Worm (Caenorhabditis elegans): ENCODE data around the gene abcf-3.

DNA sequence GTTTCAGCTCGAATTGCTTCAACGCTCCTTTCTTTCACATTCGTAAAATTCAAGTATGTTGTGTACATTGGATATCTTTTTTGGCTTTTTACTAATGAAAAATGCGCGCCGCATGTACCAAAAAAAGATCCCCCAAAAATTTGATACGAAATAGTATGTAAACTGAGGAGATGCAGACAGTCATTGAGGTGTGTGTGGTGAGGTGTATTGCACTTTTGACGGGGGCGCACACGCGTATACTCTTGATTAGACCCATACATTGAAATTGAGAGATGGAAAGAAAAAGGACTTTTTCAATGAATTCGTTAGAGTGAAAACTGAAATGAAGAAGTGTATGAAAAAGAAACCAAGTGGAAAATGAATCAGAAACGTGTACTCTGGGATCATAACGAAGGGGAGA lies 48.2 kb downstream of the abcf-3 start:
- TF ChIP-seq ceh-63 (GFP tag; optimal IDR thresholded peaks at IDR 0.05): no peak
- TF ChIP-seq elt-3 (tag; optimal IDR thresholded peaks at IDR 0.05): no peak
- TF ChIP-seq dpl-1 (GFP tag; optimal IDR thresholded peaks at IDR 0.05): no peak
- TF ChIP-seq nhr-237 (tag; optimal IDR thresholded peaks at IDR 0.05): no peak
- TF ChIP-seq F16B12.6 (tag; optimal IDR thresholded peaks at IDR 0.05): no peak
- no peak for TF ChIP-seq ces-1 (GFP tag; optimal IDR thresholded peaks at IDR 0.05)
- no peak for TF ChIP-seq ztf-11 (tag; optimal IDR thresholded peaks at IDR 0.05)
- TF ChIP-seq snpc-4 (tag; optimal IDR thresholded peaks at IDR 0.05): no peak
- no peak for TF ChIP-seq lin-35 (GFP tag; optimal IDR thresholded peaks at IDR 0.05)
- TF ChIP-seq C04F5.9 (tag; optimal IDR thresholded peaks at IDR 0.05): no peak
- TF ChIP-seq unc-62 (GFP tag; optimal IDR thresholded peaks at IDR 0.05): no peak
- TF ChIP-seq ama-1 (optimal IDR thresholded peaks at IDR 0.05): no peak
- TF ChIP-seq nhr-11 (tag; optimal IDR thresholded peaks at IDR 0.05): no peak
- TF ChIP-seq alr-1 (tag; optimal IDR thresholded peaks at IDR 0.05; ENCODE audit: borderline replicate concordance): no peak
